Worm (Caenorhabditis elegans): ENCODE data around the gene col-38.

- TF ChIP-seq ceh-83 (GFP tag; optimal IDR thresholded peaks at IDR 0.05) (no peak), pha-4 (tag; optimal IDR thresholded peaks at IDR 0.05) (no peak), unc-62 (GFP tag; optimal IDR thresholded peaks at IDR 0.05) (no peak), elt-3 (tag; optimal IDR thresholded peaks at IDR 0.05) (no peak), mab-5 (tag; optimal IDR thresholded peaks at IDR 0.05) (no peak), nhr-237 (tag; optimal IDR thresholded peaks at IDR 0.05) (no peak), nhr-76 (tag; optimal IDR thresholded peaks at IDR 0.05) (no peak), ztf-11 (tag; optimal IDR thresholded peaks at IDR 0.05) (no peak), lin-13 (tag; optimal IDR thresholded peaks at IDR 0.05) (no peak), lsy-2 (tag; optimal IDR thresholded peaks at IDR 0.05) (no peak), nhr-12 (tag; optimal IDR thresholded peaks at IDR 0.05) (no peak)
Observed at ce11 chrII:8590684-8591083, 21.8 kb upstream of the col-38 start, which contains the start of gene aptf-4.

Measured in whole organism, mixed stage, embryonic.